Worm (Caenorhabditis elegans) whole organism, late embryonic: ENCODE measurements around the gene fust-1.

Source experiments
- C08G9.2 ChIP-seq: sonication (generic microtip); optimal IDR thresholded peaks from 2 replicates; lab custom pipeline; 2016; ENCODE audit warnings: mild to moderate bottlenecking, missing genetic modification characterization, moderate library complexity, missing compliant biosample characterization
- C38D4.7 ChIP-seq: fragments of 200-800 bp; sonication (Bioruptor generic); optimal IDR thresholded peaks from 2 replicates; lab custom pipeline; 2018; ENCODE audit warnings: mild to moderate bottlenecking, missing genetic modification characterization, moderate library complexity, missing compliant biosample characterization
- F13H6.1 ChIP-seq: sonication (generic microtip); optimal IDR thresholded peaks from 2 replicates; lab custom pipeline; 2016; ENCODE audit warnings: missing genetic modification characterization, missing compliant biosample characterization
- ama-1 ChIP-seq: fragments of 150-350 bp; optimal IDR thresholded peaks from 2 replicates; lab custom pipeline; 2014
- nfya-1 ChIP-seq: sonication (generic microtip); optimal IDR thresholded peaks from 2 replicates; lab custom pipeline; 2017; ENCODE audit warnings: missing genetic modification characterization, mild to moderate bottlenecking, missing compliant biosample characterization, antibody characterized with exemption, moderate library complexity
- nhr-232 ChIP-seq: sonication (generic microtip); optimal IDR thresholded peaks from 2 replicates; lab custom pipeline; 2016; ENCODE audit warnings: missing genetic modification characterization, missing compliant biosample characterization
- tbx-2 ChIP-seq: sonication (generic microtip); optimal IDR thresholded peaks from 2 replicates; lab custom pipeline; 2016; ENCODE audit warnings: missing genetic modification characterization, missing compliant biosample characterization

DNA sequence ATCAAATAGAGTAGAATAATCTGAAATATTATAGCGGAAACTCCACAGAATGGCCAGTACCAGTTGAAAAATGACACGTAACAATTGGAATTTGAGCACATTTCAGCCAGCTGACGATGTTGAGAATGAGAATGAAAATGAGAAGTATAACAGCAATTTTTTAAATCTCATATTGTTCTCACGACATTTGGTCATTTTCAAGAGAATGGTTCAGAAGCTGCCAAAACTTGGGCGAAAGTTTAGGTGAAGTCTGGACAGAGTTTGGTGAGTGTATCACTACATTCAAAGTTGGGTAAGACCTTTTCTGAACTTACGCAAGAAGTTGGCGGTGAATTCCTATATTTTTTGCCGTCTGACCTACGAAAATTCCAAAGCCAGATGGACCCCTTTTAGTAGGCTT is 52.6 kb downstream of the fust-1 start, which contains the start of gene srd-58:
- TF ChIP-seq ama-1 (no peak), tbx-2 (no peak), F13H6.1 (tag; lab: Kevin White, UChicago) (no peak), nhr-232 (tag; lab: Kevin White, UChicago) (no peak), nfya-1 (tag; lab: Kevin White, UChicago) (no peak), C38D4.7 (GFP tag; lab: Kevin White, UChicago) (no peak), C08G9.2 (tag; lab: Kevin White, UChicago) (no peak)
